Fruit fly (Drosophila melanogaster): ENCODE data around the gene Dpck.

Dpck gene

DNA sequence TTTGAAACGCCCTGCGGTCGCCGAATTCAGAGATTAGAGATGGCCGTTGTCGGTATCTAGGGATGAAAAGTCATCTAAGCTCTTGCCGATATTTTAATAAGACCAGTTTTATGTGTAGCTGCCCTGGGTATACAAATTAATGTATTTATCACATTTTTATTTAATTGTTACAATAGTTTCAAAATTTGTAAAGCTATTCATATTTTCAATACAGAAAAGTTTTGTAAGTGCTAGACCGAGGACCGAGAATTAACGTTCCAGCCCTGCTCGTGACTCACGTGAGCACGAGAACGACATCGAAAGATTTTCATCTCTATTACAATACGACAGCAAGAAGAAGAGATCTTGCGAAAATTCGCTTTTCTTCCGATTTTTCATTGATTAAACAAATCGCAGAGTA is 14.9 kb upstream of the Dpck start, which contains the start of the genes CG1105 and CG1965 (continued):
- TF ChIP-seq ftz-f1 (GFP tag; optimal IDR thresholded peaks at IDR 0.05) (peak; percentile 79), CG2120 (GFP tag; optimal IDR thresholded peaks at IDR 0.05) (peak; percentile 98), Sin3A (optimal IDR thresholded peaks at IDR 0.05) (peak; percentile 98), pb (GFP tag; optimal IDR thresholded peaks at IDR 0.05) (peak; percentile 68), CG7357 (GFP tag; IDR thresholded peaks at IDR 0.05) (peak; percentile 83), CG3407 (GFP tag; optimal IDR thresholded peaks at IDR 0.05) (peak; percentile 75), CG16813 (GFP tag; IDR thresholded peaks at IDR 0.05; ENCODE audit: partially characterized antibody) (peak; percentile 99), CG14014 (GFP tag; IDR thresholded peaks at IDR 0.05) (peak; percentile 92), CG8765 (GFP tag; IDR thresholded peaks at IDR 0.05) (peak; percentile 96), CG17328 (GFP tag; IDR thresholded peaks at IDR 0.05) (peak; percentile 91), CG2199 (GFP tag; IDR thresholded peaks at IDR 0.05) (peak; percentile 97), otp (GFP tag; IDR thresholded peaks at IDR 0.05) (peak; percentile 83), CG6854 (GFP tag; optimal IDR thresholded peaks at IDR 0.05) (no peak), zf30C (GFP tag; optimal IDR thresholded peaks at IDR 0.05) (no peak), ash1 (GFP tag; optimal IDR thresholded peaks at IDR 0.05) (peak; percentile 45), CG9817 (tag; optimal IDR thresholded peaks at IDR 0.05) (peak; percentile 94), ab (GFP tag; optimal IDR thresholded peaks at IDR 0.05) (peak; percentile 68), kah (GFP tag; optimal IDR thresholded peaks at IDR 0.05) (peak; percentile 15), CG2678 (tag; optimal IDR thresholded peaks at IDR 0.05) (peak; percentile 91), ap (GFP tag; IDR thresholded peaks at IDR 0.05) (peak; percentile 86), NK7.1 (GFP tag; optimal IDR thresholded peaks at IDR 0.05) (peak; percentile 77), tap (tag; optimal IDR thresholded peaks at IDR 0.05) (peak; percentile 78), emc (GFP tag; optimal IDR thresholded peaks at IDR 0.05) (peak; percentile 85), Chrac-16 (GFP tag; optimal IDR thresholded peaks at IDR 0.05) (peak; percentile 97), Hr39 (optimal IDR thresholded peaks at IDR 0.05) (no peak), CG10654 (GFP tag; optimal IDR thresholded peaks at IDR 0.05) (peak; percentile 93), CG4617 (GFP tag; optimal IDR thresholded peaks at IDR 0.05; ENCODE audit: borderline replicate concordance) (peak; percentile 97), CG1792 (GFP tag; optimal IDR thresholded peaks at IDR 0.05) (peak; percentile 88), sug (tag; optimal IDR thresholded peaks at IDR 0.05) (peak; percentile 92), CG12942 (GFP tag; optimal IDR thresholded peaks at IDR 0.05) (peak; percentile 95), exex (tag; optimal IDR thresholded peaks at IDR 0.05) (no peak), CG18599 (GFP tag; optimal IDR thresholded peaks at IDR 0.05) (peak; percentile 90), Dll (GFP tag; IDR thresholded peaks at IDR 0.05; ENCODE audit: partially characterized antibody) (peak; percentile 100), Oli (tag; optimal IDR thresholded peaks at IDR 0.05) (peak; percentile 80), chn (GFP tag; optimal IDR thresholded peaks at IDR 0.05) (peak; percentile 97), kay (GFP tag; optimal IDR thresholded peaks at IDR 0.05) (peak; percentile 90), CG17361 (GFP tag; IDR thresholded peaks at IDR 0.05) (peak; percentile 94), mirr (GFP tag; optimal IDR thresholded peaks at IDR 0.05) (no peak), eve (GFP tag; optimal IDR thresholded peaks at IDR 0.05) (peak in 1 of 2 experiments; percentile 69), CrebB (tag; optimal IDR thresholded peaks at IDR 0.05) (peak; percentile 86), Nf-YC (tag; optimal IDR thresholded peaks at IDR 0.05) (peak; percentile 84), twi (tag; optimal IDR thresholded peaks at IDR 0.05) (peak; percentile 84), stwl (tag; optimal IDR thresholded peaks at IDR 0.05) (peak; percentile 82), Lim3 (GFP tag; IDR thresholded peaks at IDR 0.05) (peak; percentile 40; the same call in 1 of the 2 replicates), jing (GFP tag; optimal IDR thresholded peaks at IDR 0.05) (peak; percentile 78), sob (GFP tag; IDR thresholded peaks at IDR 0.05) (peak; percentile 97), CG9609 (GFP tag; optimal IDR thresholded peaks at IDR 0.05) (peak; percentile 90), CG11093 (GFP tag; IDR thresholded peaks at IDR 0.05) (peak; percentile 90), CG14441 (GFP tag; IDR thresholded peaks at IDR 0.05) (peak; percentile 94), CG2712 (tag; optimal IDR thresholded peaks at IDR 0.05) (peak; percentile 96), nerfin-2 (GFP tag; IDR thresholded peaks at IDR 0.05; ENCODE audit: partially characterized antibody) (peak; percentile 94), Aef1 (GFP tag; IDR thresholded peaks at IDR 0.05) (peak; percentile 95)

Measured in whole organism, embryonic.